Worm (Caenorhabditis elegans): ENCODE data around the gene Y49F6B.12.

ce11 chrII:3514631-3515030 is 42.4 kb upstream of the Y49F6B.12 start, which contains the start of gene srz-5:
- no peak for TF ChIP-seq ama-1 (optimal IDR thresholded peaks at IDR 0.05)
- no peak for TF ChIP-seq zag-1 (tag; optimal IDR thresholded peaks at IDR 0.05)
- no peak for TF ChIP-seq sup-37 (GFP tag; optimal IDR thresholded peaks at IDR 0.05)
- TF ChIP-seq mdl-1 (tag; optimal IDR thresholded peaks at IDR 0.05) = no peak
- no peak for TF ChIP-seq egl-27 (tag; optimal IDR thresholded peaks at IDR 0.05)
- TF ChIP-seq snpc-4 (tag; optimal IDR thresholded peaks at IDR 0.05) = no peak

Measured in whole organism, L1 larva.